Worm (Caenorhabditis elegans): ENCODE measurements around the gene ZK381.2.
A peak's percentile ranks its signal among the peaks of the same experiment; 100 is the strongest.

The ZK381.2 gene

DNA sequence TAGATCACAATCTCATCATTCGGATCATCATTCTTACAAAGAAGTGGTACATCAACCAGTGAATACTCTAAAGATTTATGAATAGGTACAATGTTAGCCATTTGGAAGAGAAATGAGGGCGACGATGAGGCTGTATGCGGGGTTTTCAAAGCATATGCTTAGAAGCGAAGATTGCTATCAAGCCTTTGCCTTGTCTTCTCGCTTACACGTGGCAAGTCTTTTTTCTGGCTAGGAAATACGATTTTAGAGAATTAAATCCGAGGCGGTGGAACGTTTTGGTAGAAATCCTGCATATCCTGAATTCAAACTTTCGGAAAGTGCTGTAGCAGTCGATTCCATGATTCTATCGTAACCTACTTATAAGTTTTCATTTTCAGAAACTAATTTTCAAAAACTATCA, 45.2 kb upstream of the ZK381.2 start, which contains the start of gene T22D1.18:
Gene T22D1.18, minus strand, starts transcription at position 101 of the 400 bp plus-strand sequence.
- TF ChIP-seq skn-1 (tag; optimal IDR thresholded peaks at IDR 0.05) (no peak), mdl-1 (tag; optimal IDR thresholded peaks at IDR 0.05) (no peak), fkh-2 (tag; optimal IDR thresholded peaks at IDR 0.05) (no peak), elt-3 (tag; optimal IDR thresholded peaks at IDR 0.05) (no peak), pha-4 (tag; optimal IDR thresholded peaks at IDR 0.05) (no peak), nhr-28 (tag; optimal IDR thresholded peaks at IDR 0.05) (no peak)

DNA sequence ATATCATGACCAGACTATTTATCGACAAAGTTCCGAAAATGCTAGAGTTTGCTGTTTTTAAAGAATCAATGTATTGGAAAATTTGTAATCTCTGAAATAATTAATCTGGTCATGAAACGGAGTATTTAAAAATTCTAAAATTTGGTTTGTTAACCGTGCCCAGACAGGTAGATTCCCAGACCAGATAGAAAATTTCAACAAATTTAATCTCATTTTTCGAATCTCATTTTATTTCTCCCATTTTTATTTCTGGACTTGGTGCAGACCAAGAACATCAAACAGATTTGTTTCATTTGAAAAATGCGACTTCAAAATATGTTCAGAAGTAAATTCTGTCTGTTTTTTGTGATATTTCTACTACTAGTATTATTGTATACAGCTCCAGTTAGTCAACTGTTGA, 42.2 kb upstream of the ZK381.2 start, which contains the start of gene T22D1.1:
Gene T22D1.1, plus strand, starts transcription at position 301 of the 400 bp plus-strand sequence.
- no peak for TF ChIP-seq nhr-28 (tag; optimal IDR thresholded peaks at IDR 0.05)
- TF ChIP-seq ama-1 (optimal IDR thresholded peaks at IDR 0.05) = no peak
- no peak for TF ChIP-seq unc-62 (GFP tag; optimal IDR thresholded peaks at IDR 0.05)
- no peak for TF ChIP-seq ceh-16 (tag; optimal IDR thresholded peaks at IDR 0.05)
- no peak for TF ChIP-seq ceh-82 (tag; optimal IDR thresholded peaks at IDR 0.05)
- no peak for TF ChIP-seq nhr-11 (tag; optimal IDR thresholded peaks at IDR 0.05)
- TF ChIP-seq lsy-12 (tag; optimal IDR thresholded peaks at IDR 0.05) = no peak
- TF ChIP-seq elt-3 (tag; optimal IDR thresholded peaks at IDR 0.05) = no peak
- no peak for TF ChIP-seq fkh-10 (GFP tag; optimal IDR thresholded peaks at IDR 0.05)
- TF ChIP-seq tbx-2 (tag; optimal IDR thresholded peaks at IDR 0.05) = no peak
- TF ChIP-seq lin-15B (tag; optimal IDR thresholded peaks at IDR 0.05) = no peak
- TF ChIP-seq ceh-9 (tag; optimal IDR thresholded peaks at IDR 0.05) = no peak
- no peak for TF ChIP-seq nhr-25 (tag; optimal IDR thresholded peaks at IDR 0.05)

DNA sequence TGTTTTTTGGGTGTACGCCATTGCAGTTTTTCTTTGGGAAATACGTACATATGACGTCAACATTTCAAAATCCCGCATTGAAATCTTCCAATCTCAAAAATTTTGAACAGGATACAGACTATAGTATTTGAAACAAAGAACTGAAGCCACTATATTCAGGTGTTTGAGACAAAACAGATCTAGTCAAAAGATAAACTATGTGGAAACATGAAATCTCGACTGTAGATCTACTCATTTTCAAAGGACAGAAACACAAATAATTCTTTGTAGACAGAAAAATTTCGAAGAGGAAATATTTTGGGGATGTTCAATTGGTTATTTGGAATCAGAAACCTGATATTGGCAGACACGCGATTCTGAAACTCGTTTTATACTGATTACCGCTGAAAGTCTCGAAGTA, 39.8 kb upstream of the ZK381.2 start:
- TF ChIP-seq ama-1 (optimal IDR thresholded peaks at IDR 0.05) (no peak), nhr-43 (tag; optimal IDR thresholded peaks at IDR 0.05; ENCODE audit: poor library complexity, severe bottlenecking) (no peak), pha-4 (tag; optimal IDR thresholded peaks at IDR 0.05) (no peak), elt-1 (tag; optimal IDR thresholded peaks at IDR 0.05) (peak; percentile 78)

DNA sequence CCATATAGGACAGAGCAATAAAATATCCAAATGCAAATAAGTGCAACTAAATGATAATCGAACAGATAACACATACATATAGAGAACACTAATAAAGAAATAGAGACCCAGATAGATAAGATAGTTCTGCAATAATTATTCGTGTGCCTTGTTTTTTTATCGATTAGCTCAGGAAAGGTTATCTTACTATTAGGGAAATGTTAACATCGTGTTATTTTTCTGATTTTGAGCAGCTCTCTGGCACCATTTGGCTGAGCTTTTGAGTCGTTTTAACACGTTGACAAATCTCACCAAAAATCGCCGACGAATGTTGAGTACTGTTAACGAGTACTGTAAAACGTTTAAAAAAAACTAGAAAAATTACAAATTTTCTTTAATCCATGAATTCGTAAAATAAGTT, 36.9 kb upstream of the ZK381.2 start, which contains the start of gene cest-6:
Gene cest-6, minus strand, starts transcription at position 101 of the 400 bp plus-strand sequence.
- no peak for TF ChIP-seq mdl-1 (tag; optimal IDR thresholded peaks at IDR 0.05)

DNA sequence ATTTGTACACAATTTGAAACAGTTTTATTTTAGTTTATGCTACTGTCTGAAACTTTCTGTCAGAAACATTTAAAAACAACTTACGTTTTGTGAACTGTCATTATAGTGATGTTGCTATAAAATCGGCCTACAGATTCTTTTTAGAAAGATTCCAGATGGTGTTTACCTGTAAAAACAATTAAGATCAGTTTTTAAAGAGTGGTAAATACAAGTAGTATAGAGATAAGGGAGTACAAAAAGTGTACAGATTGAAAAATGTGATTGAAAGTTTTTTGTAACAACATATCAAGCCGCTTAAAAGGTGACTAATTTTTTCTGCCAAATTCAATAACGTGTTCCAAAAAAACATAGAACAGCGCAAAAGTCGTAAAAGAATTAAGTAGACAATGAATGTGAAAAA, 27.7 kb upstream of the ZK381.2 start, which contains the start of gene npr-12:
Gene npr-12, minus strand, starts transcription at position 101 of the 400 bp plus-strand sequence.
- no peak for TF ChIP-seq tbx-2 (tag; optimal IDR thresholded peaks at IDR 0.05)

DNA sequence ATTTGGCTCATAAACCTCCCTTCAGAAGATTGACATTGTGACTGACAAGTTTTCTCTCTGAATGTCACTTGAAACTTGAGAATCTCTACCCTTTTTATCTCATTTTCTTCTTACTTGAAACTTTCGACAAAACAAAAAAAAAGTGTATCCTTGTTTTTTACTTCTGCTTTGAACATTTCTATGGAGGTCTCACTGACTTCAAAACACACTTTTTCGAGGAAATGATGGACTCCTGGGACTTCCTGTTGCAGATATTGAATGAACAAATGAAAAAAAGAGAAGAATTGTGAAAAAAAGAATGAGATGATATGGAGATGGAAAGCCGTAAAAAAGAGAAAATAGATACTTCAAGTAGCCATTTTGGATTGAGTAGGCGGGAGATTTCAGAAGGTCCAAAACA, 24.2 kb upstream of the ZK381.2 start:
- peak; percentile 62 for TF ChIP-seq fkh-10 (GFP tag; optimal IDR thresholded peaks at IDR 0.05)
- no peak for TF ChIP-seq fkh-2 (tag; optimal IDR thresholded peaks at IDR 0.05)

DNA sequence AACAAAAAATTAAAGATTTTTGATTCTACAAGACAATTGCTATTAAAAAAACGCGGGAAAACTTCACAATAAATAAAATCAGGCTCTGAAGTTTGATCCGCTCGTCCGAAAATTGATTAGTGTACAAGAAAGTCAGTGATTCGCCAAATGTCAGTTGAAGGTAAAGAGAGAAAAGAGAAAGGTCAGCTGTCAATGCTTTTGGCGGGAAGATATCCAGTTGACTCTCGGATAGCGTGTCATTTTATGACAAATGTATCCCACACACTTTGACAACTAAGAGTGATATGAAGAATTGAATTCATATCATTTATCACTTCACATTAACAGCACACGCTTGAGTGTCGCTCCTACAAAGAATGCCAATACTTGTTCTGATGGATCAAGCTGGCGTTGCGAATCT, 18.5 kb upstream of the ZK381.2 start:
- TF ChIP-seq nfya-1 (tag; optimal IDR thresholded peaks at IDR 0.05; ENCODE audit: insufficient read depth) (peak; percentile 22), lin-39 (tag; optimal IDR thresholded peaks at IDR 0.05) (peak; percentile 7), ceh-28 (tag; optimal IDR thresholded peaks at IDR 0.05) (no peak)

DNA sequence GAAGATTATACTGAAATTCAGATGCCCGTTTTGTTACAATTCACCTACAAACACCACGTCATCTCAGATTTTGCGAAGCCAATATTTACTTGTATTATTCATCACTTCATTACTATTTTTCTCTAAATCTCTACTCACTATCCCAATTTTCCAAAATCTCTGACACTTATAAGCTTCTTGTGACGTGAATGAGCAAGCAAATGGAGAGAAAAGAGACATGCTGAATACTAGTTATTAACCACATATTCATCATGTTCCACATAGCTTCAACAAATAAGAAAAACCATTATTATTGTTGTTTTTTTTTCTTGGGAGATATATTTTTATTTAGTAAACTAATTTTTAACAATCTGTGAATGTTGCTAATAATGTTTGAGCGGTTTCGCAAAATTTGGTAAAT, 14.0 kb upstream of the ZK381.2 start:
- TF ChIP-seq nhr-28 (tag; optimal IDR thresholded peaks at IDR 0.05) (no peak), ama-1 (optimal IDR thresholded peaks at IDR 0.05) (no peak), fos-1 (tag; optimal IDR thresholded peaks at IDR 0.05) (no peak), mml-1 (tag; optimal IDR thresholded peaks at IDR 0.05) (no peak), egl-5 (tag; optimal IDR thresholded peaks at IDR 0.05) (no peak), tbx-2 (tag; optimal IDR thresholded peaks at IDR 0.05) (no peak), nhr-237 (tag; optimal IDR thresholded peaks at IDR 0.05) (no peak), elt-1 (tag; optimal IDR thresholded peaks at IDR 0.05) (no peak), nfya-1 (tag; optimal IDR thresholded peaks at IDR 0.05; ENCODE audit: insufficient read depth) (no peak), ztf-11 (tag; optimal IDR thresholded peaks at IDR 0.05) (no peak), fkh-10 (GFP tag; optimal IDR thresholded peaks at IDR 0.05) (no peak), mdl-1 (tag; optimal IDR thresholded peaks at IDR 0.05) (no peak), nhr-11 (tag; optimal IDR thresholded peaks at IDR 0.05) (no peak), ZK546.5 (tag; optimal IDR thresholded peaks at IDR 0.05) (no peak), jun-1 (tag; optimal IDR thresholded peaks at IDR 0.05) (no peak), pqm-1 (tag; optimal IDR thresholded peaks at IDR 0.05) (no peak)

Data from whole organism, L3 larva.